Fruit fly (Drosophila melanogaster): ENCODE data around the gene CG18547.

The CG18547 gene

DNA sequence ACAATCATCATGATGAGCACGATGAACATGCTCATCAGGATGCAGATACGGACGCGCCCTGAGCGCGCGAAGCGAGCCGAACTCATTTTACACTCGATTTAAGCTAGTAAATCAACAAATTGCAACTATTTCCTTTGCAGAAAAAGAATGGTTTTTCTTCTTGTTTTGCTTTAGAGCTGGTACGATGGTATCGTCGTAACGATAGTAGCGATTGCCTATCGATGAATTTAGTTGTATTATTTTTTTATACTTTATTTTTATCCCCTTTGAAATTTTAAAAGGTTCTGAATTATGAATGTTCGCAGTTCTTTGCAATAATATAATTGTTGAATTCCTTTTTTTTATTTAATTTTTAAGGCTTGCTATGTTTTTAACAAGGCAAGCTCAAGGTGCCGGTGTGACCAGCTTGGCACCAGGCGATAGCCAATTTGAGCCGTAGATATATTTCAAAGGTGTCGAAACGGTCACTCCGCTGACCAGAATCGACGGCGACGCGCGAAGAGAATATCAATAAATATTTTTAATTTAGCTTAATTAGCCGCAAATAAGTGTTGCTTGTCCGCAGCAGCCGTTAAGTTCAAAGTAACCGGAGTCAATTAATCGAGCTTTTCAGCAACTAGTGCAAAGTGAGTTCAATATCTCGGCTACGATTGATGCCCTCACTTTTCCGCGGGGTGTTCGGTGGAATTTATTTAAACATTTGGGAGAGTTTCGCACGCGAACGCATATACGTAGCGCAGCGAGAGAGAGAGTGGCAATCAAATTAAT is 12.7 kb downstream of the CG18547 start, which contains the start of the genes CG12213 and GC1 (continued):
- TF ChIP-seq CG14860 (GFP tag; IDR thresholded peaks at IDR 0.05; ENCODE audit: partially characterized antibody) (peak; percentile 99), jing (GFP tag; optimal IDR thresholded peaks at IDR 0.05) (no peak), Taf1 (GFP tag; IDR thresholded peaks at IDR 0.05) (no peak), mld (GFP tag; IDR thresholded peaks at IDR 0.05; ENCODE audit: partially characterized antibody) (peak; percentile 94), CG14667 (GFP tag; IDR thresholded peaks at IDR 0.05) (no peak), CG15479 (GFP tag; optimal IDR thresholded peaks at IDR 0.05) (no peak), CG17912 (GFP tag; optimal IDR thresholded peaks at IDR 0.05) (no peak), Jarid2 (GFP tag; optimal IDR thresholded peaks at IDR 0.05) (peak; percentile 26), Chrac-16 (GFP tag; optimal IDR thresholded peaks at IDR 0.05) (no peak), nom (GFP tag; optimal IDR thresholded peaks at IDR 0.05) (no peak), CG8290 (GFP tag; optimal IDR thresholded peaks at IDR 0.05) (peak; percentile 83), CG8290 (tag; optimal IDR thresholded peaks at IDR 0.05) (peak; percentile 32 to 64), CG8281 (tag; optimal IDR thresholded peaks at IDR 0.05) (no peak), Fer2 (tag; optimal IDR thresholded peaks at IDR 0.05) (no peak), CG10462 (GFP tag; optimal IDR thresholded peaks at IDR 0.05) (no peak), ewg (GFP tag; optimal IDR thresholded peaks at IDR 0.05) (peak; percentile 8), hkb (optimal IDR thresholded peaks at IDR 0.05) (no peak), hkb (GFP tag; IDR thresholded peaks at IDR 0.05) (no peak), Dek (tag; optimal IDR thresholded peaks at IDR 0.05) (peak; percentile 56), CG18599 (GFP tag; optimal IDR thresholded peaks at IDR 0.05) (no peak), PHDP (tag; optimal IDR thresholded peaks at IDR 0.05) (no peak), dm (GFP tag; optimal IDR thresholded peaks at IDR 0.05) (no peak), Ets97D (GFP tag; optimal IDR thresholded peaks at IDR 0.05) (peak; percentile 68), CG17802 (tag; optimal IDR thresholded peaks at IDR 0.05) (no peak), tna (GFP tag; IDR thresholded peaks at IDR 0.05; ENCODE audit: partially characterized antibody) (peak; percentile 97), Adf1 (GFP tag; IDR thresholded peaks at IDR 0.05) (no peak; the same call in 1 of the 2 replicates), kah (GFP tag; optimal IDR thresholded peaks at IDR 0.05) (no peak), fd64A (GFP tag; optimal IDR thresholded peaks at IDR 0.05) (no peak), Asciz (GFP tag; optimal IDR thresholded peaks at IDR 0.05) (no peak), trem (tag; optimal IDR thresholded peaks at IDR 0.05) (peak; percentile 93), schlank (tag; optimal IDR thresholded peaks at IDR 0.05) (no peak), CG3726 (GFP tag; IDR thresholded peaks at IDR 0.05) (no peak), C15 (GFP tag; IDR thresholded peaks at IDR 0.05) (no peak), CG2199 (GFP tag; IDR thresholded peaks at IDR 0.05) (no peak), CG6813 (GFP tag; optimal IDR thresholded peaks at IDR 0.05) (no peak), abd-A (tag; optimal IDR thresholded peaks at IDR 0.05) (no peak), knrl (GFP tag; IDR thresholded peaks at IDR 0.05; ENCODE audit: partially characterized antibody) (peak; percentile 99), CG2129 (GFP tag; IDR thresholded peaks at IDR 0.05; ENCODE audit: partially characterized antibody) (peak; percentile 97), CG10274 (GFP tag; optimal IDR thresholded peaks at IDR 0.05) (no peak), hbn (GFP tag; IDR thresholded peaks at IDR 0.05; ENCODE audit: partially characterized antibody) (peak; percentile 98), chif (GFP tag; optimal IDR thresholded peaks at IDR 0.05) (no peak), D19A (tag; optimal IDR thresholded peaks at IDR 0.05) (no peak), ash1 (GFP tag; optimal IDR thresholded peaks at IDR 0.05) (no peak), CG1602 (GFP tag; optimal IDR thresholded peaks at IDR 0.05) (no peak), fd3F (GFP tag; optimal IDR thresholded peaks at IDR 0.05) (no peak), CG10979 (tag; optimal IDR thresholded peaks at IDR 0.05) (no peak), CG7745 (tag; optimal IDR thresholded peaks at IDR 0.05) (no peak), E2f1 (GFP tag; IDR thresholded peaks at IDR 0.05) (no peak), Optix (GFP tag; IDR thresholded peaks at IDR 0.05) (no peak)
